Worm (Caenorhabditis elegans) whole organism, L1 larva: ENCODE data around the gene fbxa-63.
A peak's percentile ranks its signal among the peaks of the same experiment; 100 is the strongest.

Experiments
- C16A3.4 ChIP-seq: fragments of 150-350 bp; optimal IDR thresholded peaks from 2 replicates; lab custom pipeline; 2014; ENCODE audit warnings: missing biosample characterization, missing genetic modification characterization
- F16B12.6 ChIP-seq: fragments of 150-350 bp; optimal IDR thresholded peaks from 2 replicates; lab custom pipeline; 2014; ENCODE audit warnings: missing biosample characterization, missing genetic modification characterization
- aha-1 ChIP-seq: fragments of 150-350 bp; optimal IDR thresholded peaks from 2 replicates; lab custom pipeline; 2014; ENCODE audit warnings: missing biosample characterization, missing genetic modification characterization
- ceh-82 ChIP-seq, 3 experiments: fragments of 150-350 bp in 1 of 3; sonication (generic microtip) in 2 of 3; optimal IDR thresholded peaks; 2 replicates each; lab custom pipeline; 2014 to 2017; ENCODE audit warnings: missing biosample characterization in 3 of 3, missing genetic modification characterization in 3 of 3
- ceh-88 ChIP-seq: fragments of 200-800 bp; sonication (Bioruptor generic); IDR thresholded peaks from 2 replicates; pipeline ENCODE4 v1.3.6; 2022; ENCODE audit warnings: missing genetic modification characterization, missing compliant biosample characterization
- ces-1 ChIP-seq: fragments of 150-350 bp; optimal IDR thresholded peaks from 2 replicates; lab custom pipeline; 2014; ENCODE audit warnings: missing biosample characterization, missing genetic modification reagents, missing genetic modification characterization
- dsc-1 ChIP-seq: sonication (generic microtip); optimal IDR thresholded peaks from 2 replicates; lab custom pipeline; 2016; ENCODE audit warnings: mild to moderate bottlenecking, missing genetic modification characterization, missing compliant biosample characterization
- efl-1 ChIP-seq, 4 experiments: fragments of 150-350 bp; optimal IDR thresholded peaks in 3 of 4; peaks in 1 of 4; 1 replicate in 1 of 4; 2 replicates in 3 of 4; lab custom pipeline; 2014; ENCODE audit warnings: missing biosample characterization in 2 of 4, missing genetic modification characterization in 2 of 4, missing genetic modification reagents in 2 of 4
- efl-3 ChIP-seq: fragments of 200-800 bp; sonication (Bioruptor generic); optimal IDR thresholded peaks from 2 replicates; lab custom pipeline; 2018; ENCODE audit warnings: mild to moderate bottlenecking, missing genetic modification characterization, missing compliant biosample characterization
- egl-13 ChIP-seq: sonication (generic microtip); optimal IDR thresholded peaks from 2 replicates; lab custom pipeline; 2016; ENCODE audit warnings: missing genotype, missing genetic modification reagents, missing genetic modification characterization, missing compliant biosample characterization
- egl-27 ChIP-seq, 2 experiments: fragments of 150-350 bp in 1 of 2; sonication (generic microtip); optimal IDR thresholded peaks; 3 replicates each; lab custom pipeline; 2017 to 2018; ENCODE audit warnings: missing biosample characterization in 2 of 2, missing genetic modification characterization in 2 of 2, missing genetic modification reagents in 2 of 2
- elt-2 ChIP-seq: sonication (generic microtip); optimal IDR thresholded peaks from 2 replicates; lab custom pipeline; 2016; ENCODE audit warnings: missing genetic modification characterization, mild to moderate bottlenecking, inconsistent platforms, missing compliant biosample characterization, missing genetic modification reagents
- ets-5 ChIP-seq: fragments of 200-800 bp; sonication (Bioruptor generic); IDR thresholded peaks from 2 replicates; pipeline ENCODE4 v1.3.6; 2022; ENCODE audit warnings: missing genetic modification characterization, missing compliant biosample characterization
- grh-1 ChIP-seq: fragments of 200-800 bp; sonication (Bioruptor generic); IDR thresholded peaks from 2 replicates; pipeline ENCODE4 v1.3.6; 2022; ENCODE audit warnings: missing genetic modification reagents, missing genetic modification characterization, missing compliant biosample characterization
- hlh-17 ChIP-seq: fragments of 200-800 bp; sonication (Bioruptor generic); optimal IDR thresholded peaks from 2 replicates; lab custom pipeline; 2018; ENCODE audit warnings: missing genetic modification characterization, mild to moderate bottlenecking, missing compliant biosample characterization, moderate library complexity, borderline replicate concordance
- hlh-4 ChIP-seq: sonication (generic microtip); optimal IDR thresholded peaks from 2 replicates; lab custom pipeline; 2016; ENCODE audit warnings: mild to moderate bottlenecking, missing genetic modification characterization, missing compliant biosample characterization
- irx-1 ChIP-seq: sonication (generic microtip); optimal IDR thresholded peaks from 2 replicates; lab custom pipeline; 2016; ENCODE audit warnings: missing genetic modification characterization, missing compliant biosample characterization
- jun-1 ChIP-seq: fragments of 150-350 bp; optimal IDR thresholded peaks from 2 replicates; lab custom pipeline; 2014; ENCODE audit warnings: missing biosample characterization, missing genetic modification reagents, missing genetic modification characterization
- lin-14 ChIP-seq: fragments of 200-800 bp; sonication (Bioruptor generic); optimal IDR thresholded peaks from 2 replicates; lab custom pipeline; 2018; ENCODE audit warnings: mild to moderate bottlenecking, missing genetic modification characterization, moderate library complexity, missing compliant biosample characterization
- lin-35 ChIP-seq, 2 experiments: fragments of 150-350 bp; optimal IDR thresholded peaks; 2 replicates each; lab custom pipeline; 2014; ENCODE audit warnings: missing biosample characterization in 2 of 2, missing genetic modification characterization in 2 of 2, missing genetic modification reagents in 2 of 2
- lsy-2 ChIP-seq, 2 experiments: fragments of 150-350 bp; optimal IDR thresholded peaks; 2 replicates each; lab custom pipeline; 2014; ENCODE audit warnings: missing biosample characterization in 2 of 2, missing genetic modification characterization in 2 of 2
- mef-2 ChIP-seq: fragments of 150-350 bp; optimal IDR thresholded peaks from 2 replicates; lab custom pipeline; 2014; ENCODE audit warnings: missing biosample characterization, missing genetic modification characterization
- nhr-19 ChIP-seq: fragments of 200-800 bp; sonication (Bioruptor generic); conservative IDR thresholded peaks from 2 replicates; pipeline ENCODE4 v1.3.6; 2022; ENCODE audit warnings: missing genetic modification characterization, missing compliant biosample characterization
- nhr-237 ChIP-seq: fragments of 150-350 bp; optimal IDR thresholded peaks from 2 replicates; lab custom pipeline; 2014; ENCODE audit warnings: missing biosample characterization, missing genetic modification characterization
- nhr-47 ChIP-seq: sonication (generic microtip); optimal IDR thresholded peaks from 2 replicates; lab custom pipeline; 2016; ENCODE audit warnings: mild to moderate bottlenecking, missing genetic modification characterization, moderate library complexity, missing compliant biosample characterization
- nhr-71 ChIP-seq: sonication (generic microtip); optimal IDR thresholded peaks from 2 replicates; lab custom pipeline; 2016; ENCODE audit warnings: mild to moderate bottlenecking, missing genetic modification characterization, moderate library complexity, missing compliant biosample characterization
- nhr-76 ChIP-seq: sonication (generic microtip); optimal IDR thresholded peaks from 2 replicates; lab custom pipeline; 2017; ENCODE audit warnings: missing biosample characterization, missing genetic modification characterization
- nhr-77 ChIP-seq: fragments of 150-350 bp; optimal IDR thresholded peaks from 2 replicates; lab custom pipeline; 2014; ENCODE audit warnings: missing biosample characterization, missing genetic modification characterization
- nhr-90 ChIP-seq: sonication (generic microtip); optimal IDR thresholded peaks from 2 replicates; lab custom pipeline; 2016; ENCODE audit warnings: mild to moderate bottlenecking, missing genetic modification characterization, missing compliant biosample characterization; ENCODE audit not compliant: poor library complexity
- pqm-1 ChIP-seq: sonication (generic microtip); optimal IDR thresholded peaks from 3 replicates; lab custom pipeline; 2017; ENCODE audit warnings: missing biosample characterization, missing genetic modification characterization
- skn-1 ChIP-seq: fragments of 150-350 bp; optimal IDR thresholded peaks from 2 replicates; lab custom pipeline; 2014; ENCODE audit warnings: missing biosample characterization, missing genetic modification characterization
- snpc-4 ChIP-seq: fragments of 150-350 bp; optimal IDR thresholded peaks from 2 replicates; lab custom pipeline; 2014; ENCODE audit warnings: missing biosample characterization, missing genetic modification characterization
- sox-4 ChIP-seq: sonication (generic microtip); optimal IDR thresholded peaks from 2 replicates; lab custom pipeline; 2016; ENCODE audit warnings: missing genetic modification characterization, missing compliant biosample characterization
- swsn-7 ChIP-seq: sonication (generic microtip); optimal IDR thresholded peaks from 2 replicates; lab custom pipeline; 2016; ENCODE audit warnings: missing genetic modification characterization, missing compliant biosample characterization
- unc-98 ChIP-seq: fragments of 200-800 bp; sonication (Bioruptor generic); IDR thresholded peaks from 2 replicates; pipeline ENCODE4 v1.3.6; 2022; ENCODE audit warnings: missing genetic modification characterization, missing compliant biosample characterization
- zip-4 ChIP-seq: fragments of 200-800 bp; sonication (Bioruptor generic); optimal IDR thresholded peaks from 2 replicates; lab custom pipeline; 2018; ENCODE audit warnings: mild to moderate bottlenecking, missing genetic modification characterization, moderate library complexity, missing compliant biosample characterization

Gene fbxa-63

ce11 chrIII:1284584-1285046 is 41.3 kb downstream of the fbxa-63 start, which contains the start of gene fbxa-37:
fbxa-37 (plus strand) TSS chrIII:1284996.
- TF ChIP-seq efl-1 (optimal IDR thresholded peaks at IDR 0.05; lab: Kevin White, UChicago) (peak; percentile 22 to 36), efl-1 (GFP tag; optimal IDR thresholded peaks at IDR 0.05 in 1 of 2; lab: Kevin White, UChicago) (peak; percentile 18 to 80), efl-3 (GFP tag; lab: Kevin White, UChicago) (no peak), lin-35 (GFP tag; optimal IDR thresholded peaks at IDR 0.05; lab: Kevin White, UChicago) (peak in 1 of 2 experiments; percentile 25), egl-13 (tag; lab: Kevin White, UChicago) (no peak), nhr-237 (tag; lab: Kevin White, UChicago) (peak; percentile 67), egl-27 (tag; optimal IDR thresholded peaks at IDR 0.05; lab: Kevin White, UChicago) (no peak), snpc-4 (tag; lab: Kevin White, UChicago) (no peak), nhr-47 (tag; lab: Kevin White, UChicago) (peak; percentile 18), zip-4 (peak; percentile 92), elt-2 (tag; lab: Kevin White, UChicago) (peak; percentile 2), ceh-82 (tag; optimal IDR thresholded peaks at IDR 0.05; lab: Kevin White, UChicago) (peak in 2 of 3 experiments; percentile 32 to 34), lsy-2 (tag; optimal IDR thresholded peaks at IDR 0.05; lab: Kevin White, UChicago) (peak; percentile 37 to 59), nhr-76 (no peak), lin-14 (peak; percentile 61), hlh-17 (no peak), grh-1 (GFP tag; lab: Robert Waterston, UW) (no peak), nhr-71 (peak; percentile 42), skn-1 (tag; lab: Kevin White, UChicago) (peak; percentile 61), swsn-7 (tag; lab: Kevin White, UChicago) (peak; percentile 25)
- TF ChIP-seq, all 84 proteins: peak for 12

DNA sequence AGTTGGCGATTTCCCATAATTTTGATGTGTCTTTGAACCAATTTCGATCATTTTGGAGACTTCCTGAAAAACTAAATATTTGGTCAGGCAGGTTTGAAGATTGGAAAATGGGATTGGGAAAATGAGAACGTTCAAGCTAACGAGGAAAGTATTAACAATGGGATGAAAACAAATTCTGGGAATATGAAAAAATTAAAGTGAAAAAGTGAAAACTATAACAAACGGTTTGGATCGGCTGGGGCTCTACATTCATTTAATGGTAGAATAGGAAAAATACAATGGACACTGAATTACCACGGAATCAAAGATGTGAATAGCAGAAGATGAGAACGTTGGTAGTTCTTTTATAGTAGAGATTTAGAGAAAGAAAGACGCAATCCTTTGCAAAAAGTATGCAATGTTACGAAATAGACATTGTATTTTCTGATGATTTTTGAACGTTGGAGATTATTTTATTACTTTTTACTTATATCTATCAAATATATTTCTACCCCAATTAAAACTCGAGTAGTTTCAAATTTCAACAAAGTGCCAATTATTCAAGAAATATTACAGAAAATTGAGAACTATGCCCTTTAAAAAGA is 45.3 kb downstream of the fbxa-63 start, which contains the start of gene fbxa-50:
TSS of gene fbxa-50 (minus strand) at position 51 of the 584 bp plus-strand sequence.
- TF ChIP-seq unc-98 (GFP tag; lab: Robert Waterston, UW) (no peak), skn-1 (tag; lab: Kevin White, UChicago) (peak; percentile 21)

DNA sequence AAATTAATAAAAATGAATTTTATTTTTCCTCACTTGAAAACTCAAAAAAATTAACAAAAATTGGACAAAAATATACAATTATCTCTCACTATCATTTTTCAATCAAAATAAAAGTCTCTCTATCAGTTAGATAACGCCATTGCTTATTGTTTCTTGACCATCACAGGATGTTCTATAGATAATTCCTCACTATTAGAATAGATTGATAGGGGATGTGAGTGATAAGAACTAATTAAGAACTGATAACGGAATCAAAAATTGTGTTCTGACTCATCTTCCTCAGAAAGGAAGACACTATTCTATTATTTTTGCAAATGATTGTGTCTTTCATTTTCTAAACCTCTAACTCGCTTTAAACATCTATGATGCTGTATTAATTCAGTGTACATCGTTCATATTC is 45.8 kb downstream of the fbxa-63 start:
- TF ChIP-seq ceh-88 (GFP tag; lab: Robert Waterston, UW) (no peak), aha-1 (tag; lab: Kevin White, UChicago) (no peak), elt-2 (tag; lab: Kevin White, UChicago) (peak; percentile 87), nhr-90 (tag; lab: Kevin White, UChicago) (no peak), pqm-1 (tag; lab: Kevin White, UChicago) (peak; percentile 35), nhr-47 (tag; lab: Kevin White, UChicago) (no peak), jun-1 (peak; percentile 75), nhr-19 (GFP tag; lab: Robert Waterston, UW) (no peak), grh-1 (GFP tag; lab: Robert Waterston, UW) (no peak), zip-4 (no peak), irx-1 (tag; lab: Kevin White, UChicago) (no peak)

DNA sequence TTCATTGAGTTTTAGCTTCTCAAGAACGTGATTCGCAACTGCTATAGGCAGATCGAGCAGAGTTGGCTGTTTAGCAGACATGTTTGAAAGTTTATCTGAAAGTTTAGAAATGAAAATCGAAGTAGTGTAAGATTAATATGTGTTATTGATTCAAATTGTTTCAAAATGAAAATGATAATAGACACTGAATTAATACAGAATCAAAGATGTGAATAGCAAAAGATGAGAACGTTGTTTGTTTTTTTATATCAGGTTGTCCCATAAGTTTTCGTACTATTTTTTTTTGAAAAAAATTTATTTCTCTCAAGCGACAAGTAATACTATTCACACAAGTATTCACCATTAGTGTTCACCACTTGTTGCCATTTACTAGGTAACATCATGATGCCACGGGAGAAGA is 49.8 kb downstream of the fbxa-63 start, which contains the start of gene fbxa-36:
TSS of gene fbxa-36 (minus strand) at position 101 of the 400 bp plus-strand sequence.
- no peak for TF ChIP-seq sox-4 (tag; lab: Kevin White, UChicago)
- TF ChIP-seq efl-1 (optimal IDR thresholded peaks at IDR 0.05; lab: Kevin White, UChicago): no peak
- TF ChIP-seq efl-1 (GFP tag; optimal IDR thresholded peaks at IDR 0.05 in 1 of 2; lab: Kevin White, UChicago): no peak
- no peak for TF ChIP-seq irx-1 (tag; lab: Kevin White, UChicago)
- TF ChIP-seq nhr-90 (tag; lab: Kevin White, UChicago): no peak
- TF ChIP-seq dsc-1: no peak
- no peak for TF ChIP-seq efl-3 (GFP tag; lab: Kevin White, UChicago)
- TF ChIP-seq grh-1 (GFP tag; lab: Robert Waterston, UW): no peak
- TF ChIP-seq skn-1 (tag; lab: Kevin White, UChicago): no peak
- TF ChIP-seq F16B12.6 (tag; lab: Kevin White, UChicago): no peak
- no peak for TF ChIP-seq elt-2 (tag; lab: Kevin White, UChicago)
- TF ChIP-seq mef-2 (tag; lab: Kevin White, UChicago): no peak
- TF ChIP-seq C16A3.4 (tag; lab: Kevin White, UChicago): no peak
- TF ChIP-seq ets-5 (GFP tag; lab: Robert Waterston, UW): no peak
- TF ChIP-seq hlh-4: no peak
- no peak for TF ChIP-seq nhr-77 (tag; lab: Kevin White, UChicago)
- no peak for TF ChIP-seq ces-1
